Fruit fly (Drosophila melanogaster): ENCODE results near the gene bab2.

The bab2 gene

DNA sequence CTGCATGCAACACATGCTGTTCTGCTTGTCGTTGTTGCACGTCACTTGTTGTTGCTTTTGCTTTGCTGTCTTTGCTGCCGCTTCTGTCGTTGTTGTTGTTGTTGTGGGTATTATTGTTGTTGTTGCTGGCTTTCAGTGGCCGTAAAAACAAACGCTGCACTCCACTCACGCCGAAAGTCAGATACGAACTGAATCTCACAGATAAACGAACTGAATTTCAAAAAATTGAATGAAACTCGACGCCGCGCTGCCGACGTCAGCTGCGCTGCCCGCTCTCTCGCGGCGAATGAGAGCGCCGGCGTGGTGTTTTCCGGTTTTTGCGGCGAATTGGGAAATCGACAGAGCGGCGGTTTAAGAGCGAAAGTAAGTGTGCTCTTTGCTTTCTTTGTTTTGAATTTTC is at the start of gene bab2:
TSS of gene bab2 (minus strand) at position 192 of the 400 bp plus-strand sequence.
- TF ChIP-seq CG17801 (GFP tag; optimal IDR thresholded peaks at IDR 0.05; ENCODE audit: partially characterized antibody), result no peak

DNA sequence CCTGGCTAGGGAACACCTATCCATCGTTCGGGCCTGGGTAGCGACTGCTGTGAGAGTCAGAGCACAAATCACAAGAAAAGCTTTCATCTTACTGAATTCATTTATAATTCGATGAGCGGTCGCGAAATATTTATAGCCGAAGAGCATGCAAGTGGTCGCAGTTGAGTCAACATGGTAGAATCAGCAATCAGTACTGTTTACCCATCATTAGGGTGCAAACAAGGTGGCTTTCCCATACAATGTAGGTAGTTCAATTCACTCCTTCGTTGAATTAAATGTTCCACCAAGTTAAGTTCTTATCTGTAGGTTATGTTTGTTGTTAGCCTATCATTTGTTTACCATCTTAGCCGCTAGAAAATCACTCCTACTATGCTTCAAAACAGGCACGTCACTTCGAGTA is 41.5 kb upstream of the bab2 start, which contains the start of gene LysP:
TSS of gene LysP (minus strand) at position 101 of the 400 bp plus-strand sequence.
- TF ChIP-seq CG17801 (GFP tag; optimal IDR thresholded peaks at IDR 0.05; ENCODE audit: partially characterized antibody), result no peak

DNA sequence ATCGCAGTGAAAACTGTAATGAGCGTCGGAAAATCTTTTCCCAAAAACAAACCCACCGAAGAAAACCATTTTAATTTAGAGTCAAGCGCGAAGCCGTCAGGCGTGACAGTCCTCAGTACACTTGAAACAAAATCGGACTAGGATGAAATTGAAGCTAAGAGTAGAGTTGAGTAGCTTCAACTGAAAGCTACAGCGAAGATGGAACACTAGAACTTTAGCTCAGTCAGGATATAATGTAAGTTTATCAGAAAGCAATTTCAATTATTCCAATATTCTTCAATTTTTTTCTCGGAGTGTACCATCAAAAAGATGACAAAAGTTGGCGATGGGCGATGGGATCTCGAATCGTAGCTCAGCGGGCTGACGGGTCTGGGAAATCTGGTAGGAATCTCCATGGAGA is 39.4 kb upstream of the bab2 start:
- TF ChIP-seq CG17801 (GFP tag; optimal IDR thresholded peaks at IDR 0.05; ENCODE audit: partially characterized antibody), result no peak

- no peak for TF ChIP-seq CG17801 (GFP tag; optimal IDR thresholded peaks at IDR 0.05; ENCODE audit: partially characterized antibody)
Measured at dm6 chr3L:1212571-1212970, 35.5 kb upstream of the bab2 start, which contains the start of gene LysE. LysE (plus strand) TSS chr3L:1212827.

DNA sequence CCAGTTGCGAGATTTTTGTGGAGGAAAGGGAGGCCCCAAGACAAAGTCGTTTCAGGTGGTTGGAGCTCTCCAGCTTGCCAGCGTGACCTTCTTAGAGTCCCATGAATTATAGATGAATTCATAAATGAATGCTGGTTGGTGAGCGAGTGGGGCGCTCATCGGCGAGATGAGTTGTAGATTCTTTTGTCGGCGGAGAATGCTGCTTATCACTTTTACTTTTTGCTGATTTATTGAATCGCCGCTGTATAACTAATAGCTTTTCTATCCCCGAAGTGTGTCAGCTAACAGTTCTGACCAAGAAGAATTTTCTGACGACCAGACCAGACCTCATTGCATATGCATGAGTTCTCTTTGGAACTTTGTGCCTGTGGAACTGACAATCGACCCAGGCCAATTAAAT is 35.0 kb upstream of the bab2 start:
- TF ChIP-seq CG17801 (GFP tag; optimal IDR thresholded peaks at IDR 0.05; ENCODE audit: partially characterized antibody), result no peak

DNA sequence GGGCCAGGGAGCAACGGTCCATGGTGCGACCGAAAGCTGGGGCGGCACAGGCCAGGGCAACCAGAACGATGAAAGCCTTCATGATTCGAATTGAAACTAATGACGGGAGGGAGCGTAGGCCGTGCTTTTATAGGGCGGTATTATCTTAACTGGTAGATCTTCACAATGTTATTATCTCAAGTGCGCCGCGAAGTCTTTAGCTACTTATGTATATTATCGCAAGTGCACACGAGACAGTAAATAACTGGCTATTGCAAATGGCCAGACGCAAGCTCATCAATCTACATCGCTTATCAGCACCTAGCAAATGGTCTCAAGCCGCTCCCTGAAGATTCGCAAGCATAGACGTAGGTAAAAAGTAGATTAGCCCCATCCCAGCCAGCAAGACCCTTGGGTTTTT is 34.0 kb upstream of the bab2 start, which contains the start of gene LysD:
TSS of gene LysD (minus strand) at position 101 of the 400 bp plus-strand sequence.
- TF ChIP-seq CG17801 (GFP tag; optimal IDR thresholded peaks at IDR 0.05; ENCODE audit: partially characterized antibody), result no peak

DNA sequence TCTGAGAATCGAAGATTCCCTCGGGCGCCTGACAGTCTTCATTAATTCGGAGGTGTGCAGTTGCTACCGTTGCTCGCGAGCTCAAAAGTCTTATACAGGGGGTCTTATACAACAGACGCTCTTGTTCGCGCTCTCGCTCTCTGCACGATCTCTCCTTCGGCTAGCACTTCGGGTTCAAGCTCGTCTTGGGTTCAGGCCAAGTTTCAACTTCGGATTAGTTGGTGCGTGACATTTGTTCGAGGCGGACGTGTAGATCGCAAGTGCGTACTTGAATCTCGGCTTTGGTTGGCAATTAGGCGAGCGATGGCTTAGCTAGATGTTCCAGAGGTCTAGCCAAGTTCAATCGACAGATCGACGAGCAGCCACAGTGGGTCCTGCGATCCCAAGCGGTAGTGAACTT is 31.1 kb upstream of the bab2 start:
- no peak for TF ChIP-seq CG17801 (GFP tag; optimal IDR thresholded peaks at IDR 0.05; ENCODE audit: partially characterized antibody)

DNA sequence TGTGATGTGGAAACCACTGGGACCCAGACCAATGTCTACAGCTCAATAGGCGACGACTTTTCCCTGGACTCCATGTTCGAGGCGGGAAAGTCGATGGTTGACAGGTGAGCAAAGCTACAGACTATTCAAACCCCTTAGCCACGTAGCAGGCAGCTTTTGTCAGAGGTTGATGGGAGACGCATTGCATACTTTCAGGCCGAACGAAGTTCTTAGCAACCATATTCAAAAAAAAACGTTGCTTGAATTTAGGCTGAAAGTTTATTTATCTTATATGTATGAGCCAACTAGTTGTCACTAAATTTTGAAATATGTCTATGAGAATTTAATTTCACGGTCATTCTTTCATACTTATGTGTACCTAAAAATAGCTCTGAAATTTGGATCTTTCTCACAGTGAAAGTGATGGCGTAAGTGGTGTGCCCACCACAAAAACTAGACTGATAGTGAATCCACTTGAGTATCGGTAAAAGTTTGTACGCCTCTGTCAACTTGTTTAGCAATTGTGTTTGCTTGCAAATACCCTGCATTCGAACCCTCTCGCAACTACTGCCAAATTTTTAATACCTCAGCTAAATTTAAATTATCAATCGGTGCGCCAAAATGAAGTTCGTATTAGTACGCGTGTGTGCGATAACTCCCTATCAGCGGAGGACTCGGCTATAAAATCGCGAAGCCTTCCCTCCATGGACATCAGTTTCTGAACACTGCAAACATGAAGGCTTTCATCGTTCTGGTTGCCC is 29.8 kb upstream of the bab2 start, which contains the start of gene LysB:
TSS of gene LysB (plus strand) at position 690 of the 740 bp plus-strand sequence.
- TF ChIP-seq CG17801 (GFP tag; optimal IDR thresholded peaks at IDR 0.05; ENCODE audit: partially characterized antibody), result no peak

DNA sequence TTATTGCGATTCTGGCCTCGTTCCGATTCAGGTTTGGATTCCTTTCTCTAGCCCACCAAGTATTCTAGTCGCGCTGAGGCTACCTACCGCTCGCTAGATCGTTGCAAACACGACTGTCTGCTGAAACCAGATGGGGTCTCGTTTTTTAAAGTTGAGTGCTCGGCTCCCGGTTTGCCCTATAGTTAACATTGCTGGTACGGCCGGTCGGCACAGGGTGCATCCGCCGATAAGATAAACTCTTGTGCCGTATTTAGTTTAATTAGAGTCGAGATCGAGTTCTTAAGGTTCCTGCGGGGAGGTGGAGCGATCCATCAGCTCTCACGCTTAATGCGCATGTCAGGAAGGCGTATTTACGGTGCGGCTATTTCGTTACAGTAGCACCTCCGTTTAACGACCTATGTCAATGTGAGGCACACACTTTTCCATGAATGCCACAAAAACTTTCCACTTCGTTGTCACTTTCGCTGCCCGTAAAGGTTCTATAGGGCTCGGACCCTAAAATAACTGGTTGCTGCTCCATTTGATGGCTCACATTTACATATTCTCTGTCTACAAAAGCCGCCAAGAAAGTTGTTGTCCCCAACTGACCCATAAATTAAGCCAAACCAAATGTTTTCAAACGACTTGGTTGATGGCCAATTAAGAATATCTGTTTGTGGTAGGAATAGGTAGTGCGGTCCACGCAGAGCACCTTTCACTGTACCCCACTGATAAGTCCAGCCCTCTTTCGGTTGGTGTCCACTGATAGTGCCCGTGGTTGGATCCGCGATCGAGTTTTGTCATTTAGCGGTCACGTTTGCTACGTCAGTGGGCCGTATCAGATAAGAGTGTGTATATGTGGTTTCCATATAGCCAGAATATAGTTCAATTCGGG is 27.8 kb upstream of the bab2 start, which contains the start of gene CG9119:
TSS of gene CG9119 (minus strand) at position 122 of the 874 bp plus-strand sequence.
- no peak for TF ChIP-seq CG17801 (GFP tag; optimal IDR thresholded peaks at IDR 0.05; ENCODE audit: partially characterized antibody)

dm6 chr3L:1203855-1204431 is 26.9 kb upstream of the bab2 start:
- TF ChIP-seq CG17801 (GFP tag; optimal IDR thresholded peaks at IDR 0.05; ENCODE audit: partially characterized antibody), result no peak

dm6 chr3L:1202588-1203195 is 25.6 kb upstream of the bab2 start, which contains the start of gene meep:
meep (minus strand) TSS chr3L:1203036.
- TF ChIP-seq CG17801 (GFP tag; optimal IDR thresholded peaks at IDR 0.05; ENCODE audit: partially characterized antibody), result no peak

dm6 chr3L:1200357-1201051 is 23.4 kb upstream of the bab2 start, which contains the start of gene mwh:
mwh (plus strand) TSS chr3L:1200786.
- no peak for TF ChIP-seq CG17801 (GFP tag; optimal IDR thresholded peaks at IDR 0.05; ENCODE audit: partially characterized antibody)

DNA sequence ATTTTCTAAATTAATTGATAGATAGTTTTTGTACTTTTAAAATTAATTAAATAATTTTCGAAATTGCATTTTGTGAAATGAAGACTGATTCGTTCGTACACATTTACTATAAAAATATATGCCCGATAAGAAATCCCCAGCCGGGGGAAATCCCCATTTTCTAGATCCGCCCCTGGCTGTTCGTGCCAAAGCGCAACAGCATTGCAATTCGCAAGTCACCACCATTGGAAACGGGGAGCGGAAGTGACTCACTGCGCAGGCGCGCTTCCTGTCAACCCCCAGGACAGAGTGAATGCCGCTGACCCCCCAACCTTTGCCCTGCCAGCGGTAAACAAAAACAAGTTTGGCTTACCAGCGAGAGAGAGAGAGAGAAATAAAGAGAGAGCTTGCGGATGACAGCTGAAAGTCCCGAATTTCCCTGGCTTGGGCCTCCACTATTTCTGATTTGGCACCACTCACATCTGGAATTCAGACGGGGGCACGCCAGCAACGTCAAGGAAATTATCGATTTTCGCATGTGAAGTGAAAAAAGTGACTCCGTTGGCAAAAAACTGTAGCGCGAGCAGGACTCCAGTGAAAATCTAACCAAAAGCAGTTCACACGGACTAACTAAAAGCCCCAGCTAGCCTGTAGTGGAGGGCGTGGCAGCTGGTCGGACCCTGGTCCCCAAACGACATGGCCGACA is 18.9 kb upstream of the bab2 start, which contains the start of gene Aplip1:
TSS of gene Aplip1 (plus strand) at position 450 of the 685 bp plus-strand sequence.
- TF ChIP-seq CG17801 (GFP tag; optimal IDR thresholded peaks at IDR 0.05; ENCODE audit: partially characterized antibody), result no peak
